Fruit fly (Drosophila melanogaster) whole organism, embryonic: ENCODE measurements around the gene CG10347.

Experiments
- ATbp ChIP-seq: fragments of 200-800 bp; sonication (Bioruptor generic); optimal IDR thresholded peaks from 2 replicates; lab custom pipeline; 2017; ENCODE audit warnings: missing biosample characterization, mild to moderate bottlenecking, missing genetic modification characterization, missing genetic modification reagents
- BEAF-32 ChIP-seq: fragments of 200-800 bp; sonication (Bioruptor generic); optimal IDR thresholded peaks from 3 replicates; lab custom pipeline; 2017; ENCODE audit warnings: missing biosample characterization, missing genetic modification characterization, mild to moderate bottlenecking, moderate library complexity, missing genetic modification reagents
- Bteb2 ChIP-seq: fragments of 200-800 bp; sonication (Bioruptor generic); optimal IDR thresholded peaks from 2 replicates; lab custom pipeline; 2016; ENCODE audit warnings: missing biosample characterization, missing genetic modification characterization
- CG1024 ChIP-seq: fragments of 200-800 bp; sonication (Bioruptor generic); IDR thresholded peaks from 2 replicates; pipeline ENCODE4 v1.3.6; 2022; ENCODE audit warnings: missing biosample characterization, missing genetic modification characterization
- CG11560 ChIP-seq: fragments of 200-800 bp; sonication (Bioruptor generic); IDR thresholded peaks from 3 replicates; pipeline ENCODE4 v1.3.6; 2022; ENCODE audit warnings: missing biosample characterization, missing genetic modification characterization
- CG11696 ChIP-seq: fragments of 200-800 bp; sonication (Bioruptor generic); IDR thresholded peaks from 2 replicates; pipeline ENCODE4 v1.3.6; 2022; ENCODE audit warnings: missing biosample characterization, missing genetic modification characterization
- CG12391 ChIP-seq: fragments of 200-800 bp; sonication (Bioruptor generic); optimal IDR thresholded peaks from 3 replicates; lab custom pipeline; 2018; ENCODE audit warnings: missing biosample characterization, mild to moderate bottlenecking, missing genetic modification characterization, moderate library complexity
- CG12769 ChIP-seq: fragments of 200-800 bp; sonication (Bioruptor generic); optimal IDR thresholded peaks from 2 replicates; lab custom pipeline; 2019; ENCODE audit warnings: missing biosample characterization, mild to moderate bottlenecking, missing genetic modification characterization, moderate library complexity
- CG16813 ChIP-seq: fragments of 200-800 bp; sonication (Bioruptor generic); IDR thresholded peaks from 3 replicates; pipeline ENCODE4 v1.3.6; 2022; ENCODE audit warnings: missing biosample characterization, missing genetic modification characterization; ENCODE audit not compliant: partially characterized antibody
- CG18599 ChIP-seq: fragments of 200-800 bp; sonication (Bioruptor generic); optimal IDR thresholded peaks from 3 replicates; lab custom pipeline; 2017; ENCODE audit warnings: missing biosample characterization, missing genetic modification characterization, mild to moderate bottlenecking, moderate library complexity, missing genetic modification reagents
- CG30403 ChIP-seq: fragments of 200-800 bp; sonication (Bioruptor generic); optimal IDR thresholded peaks from 3 replicates; lab custom pipeline; 2016; ENCODE audit warnings: missing biosample characterization, missing genetic modification characterization
- CG31224 ChIP-seq: fragments of 200-800 bp; sonication (Bioruptor generic); IDR thresholded peaks from 2 replicates; pipeline ENCODE4 v1.3.6; 2022; ENCODE audit warnings: missing biosample characterization, missing genetic modification characterization
- CG31388 ChIP-seq: fragments of 200-800 bp; sonication (Bioruptor generic); optimal IDR thresholded peaks from 2 replicates; lab custom pipeline; 2016; ENCODE audit warnings: missing biosample characterization, missing genetic modification characterization
- CG32767 ChIP-seq: fragments of 200-800 bp; sonication (Bioruptor generic); IDR thresholded peaks from 2 replicates; pipeline ENCODE4 v1.3.6; 2022; ENCODE audit warnings: missing biosample characterization, missing genetic modification characterization
- CG32772 ChIP-seq: fragments of 200-800 bp; sonication (Bioruptor generic); IDR thresholded peaks from 2 replicates; pipeline ENCODE4 v1.3.6; 2022; ENCODE audit warnings: missing biosample characterization, missing genetic modification characterization
- CG6272 ChIP-seq: fragments of 200-800 bp; sonication (Bioruptor generic); IDR thresholded peaks from 2 replicates; pipeline ENCODE4 v1.3.6; 2022; ENCODE audit warnings: missing biosample characterization, missing genetic modification characterization
- CG6765 ChIP-seq: fragments of 200-800 bp; sonication (Bioruptor generic); optimal IDR thresholded peaks from 3 replicates; lab custom pipeline; 2017; ENCODE audit warnings: missing biosample characterization, mild to moderate bottlenecking, missing genetic modification characterization
- CG7963 ChIP-seq: fragments of 200-800 bp; sonication (Bioruptor generic); IDR thresholded peaks from 3 replicates; pipeline ENCODE4 v1.3.6; 2022; ENCODE audit warnings: missing biosample characterization, missing genetic modification characterization; ENCODE audit not compliant: partially characterized antibody
- CG8765 ChIP-seq: fragments of 200-800 bp; sonication (Bioruptor generic); IDR thresholded peaks from 2 replicates; pipeline ENCODE4 v1.3.6; 2022; ENCODE audit warnings: missing biosample characterization, missing genetic modification characterization
- CkIIα-i1 ChIP-seq: fragments of 200-800 bp; sonication (Bioruptor generic); IDR thresholded peaks from 2 replicates; pipeline ENCODE4 v1.3.6; 2022; ENCODE audit warnings: missing biosample characterization, missing genetic modification characterization
- Dll ChIP-seq: fragments of 200-800 bp; sonication (Bioruptor generic); IDR thresholded peaks from 4 replicates; pipeline ENCODE4 v1.3.6; 2022; ENCODE audit warnings: missing biosample characterization, missing genetic modification characterization; ENCODE audit not compliant: partially characterized antibody
- E2f2 ChIP-seq: fragments of 200-800 bp; sonication (Bioruptor generic); IDR thresholded peaks from 2 replicates; pipeline ENCODE4 v1.3.6; 2022; ENCODE audit warnings: missing biosample characterization, missing genetic modification characterization
- Fer3 ChIP-seq: fragments of 200-800 bp; sonication (Bioruptor generic); optimal IDR thresholded peaks from 2 replicates; lab custom pipeline; 2018; ENCODE audit warnings: missing biosample characterization, mild to moderate bottlenecking, missing genetic modification characterization, moderate library complexity
- GATAe ChIP-seq: fragments of 200-800 bp; sonication (Bioruptor generic); conservative IDR thresholded peaks from 2 replicates; pipeline ENCODE4 v1.3.6; 2022; ENCODE audit warnings: missing biosample characterization, missing genetic modification characterization
- Lpt ChIP-seq: fragments of >200 bp; optimal IDR thresholded peaks from 2 replicates; lab custom pipeline; 2018; ENCODE audit warnings: missing biosample characterization, missing genetic modification characterization
- NfI ChIP-seq: fragments of 200-800 bp; sonication (Bioruptor generic); optimal IDR thresholded peaks from 3 replicates; lab custom pipeline; 2018; ENCODE audit warnings: missing biosample characterization, mild to moderate bottlenecking, missing genetic modification characterization, moderate library complexity
- Oli ChIP-seq: fragments of 200-800 bp; sonication (Bioruptor generic); optimal IDR thresholded peaks from 2 replicates; lab custom pipeline; 2018; ENCODE audit warnings: missing biosample characterization, mild to moderate bottlenecking, missing genetic modification characterization, moderate library complexity
- Pdp1 ChIP-seq, 2 experiments: fragments of 200-800 bp; sonication (Bioruptor generic); optimal IDR thresholded peaks; 3 replicates each; lab custom pipeline; 2016; ENCODE audit warnings: missing biosample characterization in 2 of 2, missing genetic modification characterization in 2 of 2, mild to moderate bottlenecking in 1 of 2, moderate library complexity in 1 of 2
- Spps ChIP-seq: fragments of 200-800 bp; sonication (Bioruptor generic); optimal IDR thresholded peaks from 2 replicates; lab custom pipeline; 2018; ENCODE audit warnings: missing biosample characterization, mild to moderate bottlenecking, missing genetic modification characterization
- Stat92E ChIP-seq, 3 experiments: fragments of >200 bp in 2 of 3; fragments of 200-800 bp in 1 of 3; sonication (Bioruptor generic) in 1 of 3; optimal IDR thresholded peaks; 2 replicates each; lab custom pipeline; 2017 to 2019; ENCODE audit warnings: missing biosample characterization in 3 of 3, missing genetic modification characterization in 3 of 3, mild to moderate bottlenecking in 1 of 3, moderate library complexity in 1 of 3
- aop ChIP-seq: fragments of 200-800 bp; sonication (Bioruptor generic); IDR thresholded peaks from 2 replicates; pipeline ENCODE4 v1.3.6; 2022; ENCODE audit warnings: missing biosample characterization, missing genetic modification characterization
- bigmax ChIP-seq: fragments of 200-800 bp; sonication (Bioruptor generic); optimal IDR thresholded peaks from 2 replicates; lab custom pipeline; 2018; ENCODE audit warnings: missing biosample characterization, mild to moderate bottlenecking, missing genetic modification characterization
- br ChIP-seq: fragments of >200 bp; optimal IDR thresholded peaks from 2 replicates; lab custom pipeline; 2017
- cad ChIP-seq: fragments of >200 bp; optimal IDR thresholded peaks from 2 replicates; lab custom pipeline; 2017; ENCODE audit warnings: missing biosample characterization, missing genetic modification characterization
- cas ChIP-seq: fragments of 200-800 bp; sonication (Bioruptor generic); IDR thresholded peaks from 2 replicates; pipeline ENCODE4 v1.3.6; 2022; ENCODE audit warnings: missing biosample characterization, missing genetic modification characterization
- crp ChIP-seq, 2 experiments: fragments of 200-800 bp; sonication (Bioruptor generic); optimal IDR thresholded peaks; 2 replicates in 1 of 2; 3 replicates in 1 of 2; lab custom pipeline; 2017; ENCODE audit warnings: missing biosample characterization in 2 of 2, missing genetic modification characterization in 2 of 2, mild to moderate bottlenecking in 1 of 2, moderate library complexity in 1 of 2
- da ChIP-seq: fragments of 200-800 bp; sonication (Bioruptor generic); optimal IDR thresholded peaks from 2 replicates; lab custom pipeline; 2016; ENCODE audit warnings: missing biosample characterization, missing genetic modification characterization
- gcm ChIP-seq: fragments of 200-800 bp; sonication (Bioruptor generic); optimal IDR thresholded peaks from 2 replicates; lab custom pipeline; 2019; ENCODE audit warnings: missing biosample characterization, mild to moderate bottlenecking, missing genetic modification characterization, moderate library complexity
- gfzf ChIP-seq: fragments of 200-800 bp; sonication (Bioruptor generic); optimal IDR thresholded peaks from 2 replicates; lab custom pipeline; 2016; ENCODE audit warnings: missing biosample characterization, mild to moderate bottlenecking, missing genetic modification characterization, moderate library complexity
- h ChIP-seq: fragments of >200 bp; optimal IDR thresholded peaks from 2 replicates; lab custom pipeline; 2017
- ham ChIP-seq: fragments of 200-800 bp; sonication (Bioruptor generic); IDR thresholded peaks from 2 replicates; pipeline ENCODE4 v1.3.6; 2022; ENCODE audit warnings: missing biosample characterization, missing genetic modification characterization
- lov ChIP-seq, 2 experiments: fragments of 200-800 bp in 1 of 2; fragments of >200 bp in 1 of 2; sonication (Bioruptor generic) in 1 of 2; IDR thresholded peaks in 1 of 2; optimal IDR thresholded peaks in 1 of 2; 2 replicates in 1 of 2; 3 replicates in 1 of 2; pipeline versions ENCODE4 v1.3.6 to Lab custom; 2017 to 2022; ENCODE audit warnings: missing biosample characterization in 1 of 2, missing genetic modification characterization in 1 of 2
- mam ChIP-seq: fragments of 200-800 bp; sonication (Bioruptor generic); optimal IDR thresholded peaks from 3 replicates; lab custom pipeline; 2016; ENCODE audit warnings: missing biosample characterization, missing genetic modification characterization
- nau ChIP-seq: fragments of 200-800 bp; sonication (Bioruptor generic); optimal IDR thresholded peaks from 3 replicates; lab custom pipeline; 2017; ENCODE audit warnings: missing biosample characterization, mild to moderate bottlenecking, missing genetic modification characterization, missing genetic modification reagents
- pb ChIP-seq: fragments of 200-800 bp; sonication (Bioruptor generic); optimal IDR thresholded peaks from 3 replicates; lab custom pipeline; 2016; ENCODE audit warnings: missing biosample characterization, missing genetic modification characterization
- pnt ChIP-seq: fragments of 200-800 bp; sonication (Bioruptor generic); optimal IDR thresholded peaks from 3 replicates; lab custom pipeline; 2016; ENCODE audit warnings: missing biosample characterization, missing genetic modification characterization
- prd ChIP-seq, 3 experiments: fragments of >200 bp in 2 of 3; fragments of 200-800 bp in 1 of 3; sonication (Bioruptor generic) in 1 of 3; optimal IDR thresholded peaks in 2 of 3; IDR thresholded peaks in 1 of 3; 2 replicates in 2 of 3; 3 replicates in 1 of 3; pipeline versions ENCODE4 v1.3.6 to Lab custom; 2017 to 2022; ENCODE audit warnings: missing biosample characterization in 1 of 3, missing genetic modification characterization in 1 of 3
- pzg ChIP-seq: fragments of 200-800 bp; sonication (Bioruptor generic); optimal IDR thresholded peaks from 3 replicates; lab custom pipeline; 2018; ENCODE audit warnings: missing biosample characterization, mild to moderate bottlenecking, missing genetic modification characterization, moderate library complexity
- schlank ChIP-seq: fragments of 200-800 bp; sonication (Bioruptor generic); optimal IDR thresholded peaks from 2 replicates; lab custom pipeline; 2018; ENCODE audit warnings: missing biosample characterization, mild to moderate bottlenecking, missing genetic modification characterization
- sna ChIP-seq: fragments of 200-800 bp; sonication (Bioruptor generic); IDR thresholded peaks from 2 replicates; pipeline ENCODE4 v1.3.6; 2022; ENCODE audit warnings: missing biosample characterization, missing genetic modification characterization; ENCODE audit not compliant: partially characterized antibody

Gene CG10347

dm6 chrX:11891682-11892179, 37.0 kb upstream of the CG10347 start, which contains the start of gene sicily (continued):
- TF ChIP-seq CG11560, result no peak
- no peak for TF ChIP-seq aop (GFP tag; lab: Robert Waterston, UW)
- no peak for TF ChIP-seq CG31224 (GFP tag; lab: Robert Waterston, UW)
- no peak for TF ChIP-seq schlank
- TF ChIP-seq sna, result no peak
- TF ChIP-seq CG32772 (GFP tag; lab: Robert Waterston, UW), result no peak
- no peak for TF ChIP-seq Bteb2
- TF ChIP-seq Lpt (GFP tag; lab: Kevin White, UChicago), result no peak
- no peak for TF ChIP-seq CG32767 (GFP tag; lab: Robert Waterston, UW)
- TF ChIP-seq bigmax (GFP tag; lab: Kevin White, UChicago), result no peak
- TF ChIP-seq ATbp (GFP tag; lab: Kevin White, UChicago), result no peak
- TF ChIP-seq pzg (GFP tag; lab: Kevin White, UChicago), result peak; percentile 84
- TF ChIP-seq Pdp1 (GFP tag; optimal IDR thresholded peaks at IDR 0.05; lab: Kevin White, UChicago), result peak in 1 of 2 experiments; percentile 66
- TF ChIP-seq NfI (GFP tag; lab: Kevin White, UChicago), result no peak
- no peak for TF ChIP-seq CG12769 (tag; lab: Kevin White, UChicago)
- no peak for TF ChIP-seq mam
- TF ChIP-seq da (GFP tag; lab: Kevin White, UChicago), result no peak
- TF ChIP-seq crp (GFP tag; optimal IDR thresholded peaks at IDR 0.05; lab: Kevin White, UChicago), result peak; percentile 69 to 95
- TF ChIP-seq CG7963, result no peak
- no peak for TF ChIP-seq CG18599
- TF ChIP-seq CG11696, result no peak
- no peak for TF ChIP-seq h (lab: Kevin White, UChicago)
- no peak for TF ChIP-seq cad
- no peak for TF ChIP-seq ham (GFP tag; lab: Robert Waterston, UW)
- no peak for TF ChIP-seq pb (GFP tag; lab: Kevin White, UChicago)
- TF ChIP-seq Stat92E (GFP tag; optimal IDR thresholded peaks at IDR 0.05; lab: Kevin White, UChicago), result no peak
- no peak for TF ChIP-seq CG1024 (GFP tag; lab: Robert Waterston, UW)
- TF ChIP-seq lov (optimal IDR thresholded peaks at IDR 0.05; lab: Kevin White, UChicago), result no peak
- TF ChIP-seq lov (GFP tag; IDR thresholded peaks at IDR 0.05; lab: Robert Waterston, UW), result no peak
- TF ChIP-seq prd (optimal IDR thresholded peaks at IDR 0.05; lab: Kevin White, UChicago), result no peak
- no peak for TF ChIP-seq prd (GFP tag; IDR thresholded peaks at IDR 0.05; lab: Robert Waterston, UW)
- TF ChIP-seq CG6765 (GFP tag; lab: Kevin White, UChicago), result no peak
- peak; percentile 30 for TF ChIP-seq gfzf
- TF ChIP-seq Oli, result no peak
- TF ChIP-seq pnt (GFP tag; lab: Kevin White, UChicago), result no peak
- peak; percentile 37; the same call in 1 of the 3 replicates for TF ChIP-seq CG16813 (GFP tag; lab: Robert Waterston, UW)
- no peak for TF ChIP-seq CG6272
- TF ChIP-seq CG12391 (tag; lab: Kevin White, UChicago), result no peak
- no peak for TF ChIP-seq CG8765 (GFP tag; lab: Robert Waterston, UW)
- no peak for TF ChIP-seq nau
- TF ChIP-seq br (lab: Kevin White, UChicago), result no peak
- no peak for TF ChIP-seq cas (GFP tag; lab: Robert Waterston, UW)
- TF ChIP-seq BEAF-32 (GFP tag; lab: Kevin White, UChicago), result peak; percentile 41
- TF ChIP-seq GATAe (GFP tag; lab: Robert Waterston, UW), result no peak
- TF ChIP-seq Spps (tag; lab: Kevin White, UChicago), result no peak
- no peak for TF ChIP-seq Fer3 (tag; lab: Kevin White, UChicago)
- no peak for TF ChIP-seq CG30403 (GFP tag; lab: Kevin White, UChicago)
- 0 out of 4 replicates have a peak, but pooled peaks have one; percentile 23 for TF ChIP-seq Dll (GFP tag; lab: Robert Waterston, UW)
- no peak for TF ChIP-seq CkIIα-i1 (GFP tag; lab: Robert Waterston, UW)
- no peak for TF ChIP-seq CG31388 (GFP tag; lab: Kevin White, UChicago)
- TF ChIP-seq gcm (GFP tag; lab: Kevin White, UChicago), result no peak
- TF ChIP-seq E2f2 (GFP tag; lab: Robert Waterston, UW), result peak; percentile 92
